Worm (Caenorhabditis elegans): ENCODE data around the gene rpl-37.

Gene rpl-37

ce11 chrIII:3487133-3487532 is 41.3 kb upstream of the rpl-37 start:
- TF ChIP-seq ama-1 (optimal IDR thresholded peaks at IDR 0.05), result no peak
- no peak for TF ChIP-seq ceh-36 (tag; optimal IDR thresholded peaks at IDR 0.05)
- no peak for TF ChIP-seq flt-1 (GFP tag; IDR thresholded peaks at IDR 0.05)
- no peak for TF ChIP-seq tra-4 (tag; optimal IDR thresholded peaks at IDR 0.05)
- no peak for TF ChIP-seq tbx-37 (GFP tag; conservative IDR thresholded peaks at IDR 0.05)
- TF ChIP-seq sea-1 (GFP tag; conservative IDR thresholded peaks at IDR 0.05), result no peak
- no peak for TF ChIP-seq pes-1 (GFP tag; IDR thresholded peaks at IDR 0.05)
- no peak for TF ChIP-seq hmg-4 (GFP tag; optimal IDR thresholded peaks at IDR 0.05)
- no peak for TF ChIP-seq ets-7 (tag; optimal IDR thresholded peaks at IDR 0.05)
- no peak for TF ChIP-seq hmbx-1 (tag; optimal IDR thresholded peaks at IDR 0.05)

ce11 chrIII:3488224-3488623 is 40.2 kb upstream of the rpl-37 start, which contains the start of gene C34C12.7:
C34C12.7 (minus strand) TSS chrIII:3488341.
- TF ChIP-seq tbx-11 (GFP tag; IDR thresholded peaks at IDR 0.05) (no peak), ceh-13 (GFP tag; optimal IDR thresholded peaks at IDR 0.05) (no peak), sea-1 (GFP tag; conservative IDR thresholded peaks at IDR 0.05) (no peak), F13C5.2 (tag; optimal IDR thresholded peaks at IDR 0.05) (no peak), aly-1 (tag; optimal IDR thresholded peaks at IDR 0.05) (no peak), hmg-4 (GFP tag; optimal IDR thresholded peaks at IDR 0.05) (no peak)

ce11 chrIII:3493138-3493537 is 35.3 kb upstream of the rpl-37 start, which contains the start of gene gly-14:
gly-14 (minus strand) TSS chrIII:3493238.
- TF ChIP-seq sea-1 (GFP tag; conservative IDR thresholded peaks at IDR 0.05), result no peak
- TF ChIP-seq aly-1 (tag; optimal IDR thresholded peaks at IDR 0.05), result no peak
- no peak for TF ChIP-seq B0310.2 (tag; optimal IDR thresholded peaks at IDR 0.05)
- no peak for TF ChIP-seq ets-7 (tag; optimal IDR thresholded peaks at IDR 0.05)

ce11 chrIII:3498957-3499356 is 29.5 kb upstream of the rpl-37 start, which contains the start of gene M01F1.9:
M01F1.9 (minus strand) TSS chrIII:3499057.
- no peak for TF ChIP-seq flt-1 (GFP tag; IDR thresholded peaks at IDR 0.05)
- TF ChIP-seq ceh-13 (GFP tag; optimal IDR thresholded peaks at IDR 0.05), result no peak
- no peak for TF ChIP-seq pes-1 (GFP tag; IDR thresholded peaks at IDR 0.05)
- no peak for TF ChIP-seq tbx-37 (GFP tag; conservative IDR thresholded peaks at IDR 0.05)
- TF ChIP-seq hnd-1 (tag; optimal IDR thresholded peaks at IDR 0.05), result no peak
- TF ChIP-seq ceh-36 (tag; optimal IDR thresholded peaks at IDR 0.05), result no peak
- TF ChIP-seq aly-1 (tag; optimal IDR thresholded peaks at IDR 0.05), result no peak
- TF ChIP-seq hmbx-1 (tag; optimal IDR thresholded peaks at IDR 0.05), result no peak
- TF ChIP-seq tbx-11 (GFP tag; IDR thresholded peaks at IDR 0.05), result no peak
- no peak for TF ChIP-seq sea-1 (GFP tag; conservative IDR thresholded peaks at IDR 0.05)
- no peak for TF ChIP-seq ets-7 (tag; optimal IDR thresholded peaks at IDR 0.05)
- TF ChIP-seq ama-1 (optimal IDR thresholded peaks at IDR 0.05), result no peak

- TF ChIP-seq ceh-13 (GFP tag; optimal IDR thresholded peaks at IDR 0.05) (peak; percentile 96), ceh-36 (tag; optimal IDR thresholded peaks at IDR 0.05) (peak; percentile 87), tbx-37 (GFP tag; conservative IDR thresholded peaks at IDR 0.05) (peak; percentile 93), aly-1 (tag; optimal IDR thresholded peaks at IDR 0.05) (peak; percentile 98), pes-1 (GFP tag; IDR thresholded peaks at IDR 0.05) (peak; percentile 97), B0310.2 (tag; optimal IDR thresholded peaks at IDR 0.05) (peak; percentile 97), scrt-1 (GFP tag; IDR thresholded peaks at IDR 0.05) (peak; percentile 81), hmbx-1 (tag; optimal IDR thresholded peaks at IDR 0.05) (peak; percentile 80), ama-1 (optimal IDR thresholded peaks at IDR 0.05) (no peak), sea-1 (GFP tag; conservative IDR thresholded peaks at IDR 0.05) (peak; percentile 94), hnd-1 (tag; optimal IDR thresholded peaks at IDR 0.05) (peak; percentile 94), tra-4 (tag; optimal IDR thresholded peaks at IDR 0.05) (peak; percentile 97), tbx-11 (GFP tag; IDR thresholded peaks at IDR 0.05) (peak; percentile 93), hmg-4 (GFP tag; optimal IDR thresholded peaks at IDR 0.05) (peak; percentile 97), flt-1 (GFP tag; IDR thresholded peaks at IDR 0.05) (peak; percentile 78), F13C5.2 (tag; optimal IDR thresholded peaks at IDR 0.05) (peak; percentile 88), ets-7 (tag; optimal IDR thresholded peaks at IDR 0.05) (peak; percentile 99)
Observed at ce11 chrIII:3499850-3500249, 28.6 kb upstream of the rpl-37 start.

- TF ChIP-seq F13C5.2 (tag; optimal IDR thresholded peaks at IDR 0.05), result no peak
- TF ChIP-seq scrt-1 (GFP tag; IDR thresholded peaks at IDR 0.05), result no peak
- no peak for TF ChIP-seq tbx-37 (GFP tag; conservative IDR thresholded peaks at IDR 0.05)
- no peak for TF ChIP-seq pes-1 (GFP tag; IDR thresholded peaks at IDR 0.05)
- TF ChIP-seq sea-1 (GFP tag; conservative IDR thresholded peaks at IDR 0.05), result no peak
- TF ChIP-seq ama-1 (optimal IDR thresholded peaks at IDR 0.05), result peak; percentile 53
Observed at ce11 chrIII:3502215-3502838, 26.1 kb upstream of the rpl-37 start, which contains the start of gene M01F1.8. M01F1.8 (minus strand) TSS chrIII:3502549.

ce11 chrIII:3503286-3503685 is 25.2 kb upstream of the rpl-37 start, which contains the start of gene rpl-16:
rpl-16 (minus strand) TSS chrIII:3503604.
- TF ChIP-seq tbx-11 (GFP tag; IDR thresholded peaks at IDR 0.05) (no peak), hnd-1 (tag; optimal IDR thresholded peaks at IDR 0.05) (no peak), F13C5.2 (tag; optimal IDR thresholded peaks at IDR 0.05) (no peak), scrt-1 (GFP tag; IDR thresholded peaks at IDR 0.05) (no peak), hmg-4 (GFP tag; optimal IDR thresholded peaks at IDR 0.05) (no peak), ceh-36 (tag; optimal IDR thresholded peaks at IDR 0.05) (no peak), flt-1 (GFP tag; IDR thresholded peaks at IDR 0.05) (no peak), ama-1 (optimal IDR thresholded peaks at IDR 0.05) (no peak), ceh-13 (GFP tag; optimal IDR thresholded peaks at IDR 0.05) (no peak), B0310.2 (tag; optimal IDR thresholded peaks at IDR 0.05) (no peak), tra-4 (tag; optimal IDR thresholded peaks at IDR 0.05) (no peak)

ce11 chrIII:3504239-3504638 is 24.2 kb upstream of the rpl-37 start:
- TF ChIP-seq sea-1 (GFP tag; conservative IDR thresholded peaks at IDR 0.05), result no peak
- no peak for TF ChIP-seq hmbx-1 (tag; optimal IDR thresholded peaks at IDR 0.05)
- TF ChIP-seq ceh-36 (tag; optimal IDR thresholded peaks at IDR 0.05), result no peak
- TF ChIP-seq F13C5.2 (tag; optimal IDR thresholded peaks at IDR 0.05), result no peak
- no peak for TF ChIP-seq tbx-37 (GFP tag; conservative IDR thresholded peaks at IDR 0.05)
- TF ChIP-seq hnd-1 (tag; optimal IDR thresholded peaks at IDR 0.05), result no peak
- no peak for TF ChIP-seq scrt-1 (GFP tag; IDR thresholded peaks at IDR 0.05)
- TF ChIP-seq tbx-11 (GFP tag; IDR thresholded peaks at IDR 0.05), result no peak
- TF ChIP-seq tra-4 (tag; optimal IDR thresholded peaks at IDR 0.05), result no peak
- TF ChIP-seq aly-1 (tag; optimal IDR thresholded peaks at IDR 0.05), result no peak

Measured in whole organism, early embryonic.